1 worm cellular context compared by ENCODE assay signal in the genomic region with DNA sequence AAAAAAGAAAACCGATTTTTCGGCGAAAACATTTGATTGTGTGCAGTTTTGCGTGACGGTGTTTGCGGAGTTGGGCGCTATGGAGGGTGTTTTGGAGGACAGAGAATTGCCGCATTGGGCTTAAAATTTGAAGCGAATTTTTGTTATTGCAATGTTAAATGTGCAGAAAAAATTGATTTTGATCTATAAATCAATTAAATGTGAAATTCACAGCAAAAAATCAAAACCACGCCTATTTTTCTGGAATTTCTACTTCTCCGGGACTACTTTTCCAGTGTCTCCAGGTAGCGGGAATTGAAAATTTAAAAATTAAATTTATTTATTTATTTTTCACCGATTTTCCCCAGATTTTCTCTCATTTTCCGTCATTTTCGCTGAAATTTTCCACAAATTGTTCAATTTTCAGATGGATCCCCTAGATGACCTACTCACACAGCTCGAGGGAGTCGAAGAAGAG.
TF ChIP-seq lines count a peak whose summit lies in the region.

A gene (plus strand): TSS at position 407 of the 457 bp plus-strand sequence.

TF ChIP-seq in whole organism, L4 larva, 104 proteins besides CTCF, POLR2A, EP300 and RAD21 (continued from another document):
- no peak for TF ChIP-seq daf-8 (GFP tag; IDR thresholded peaks at IDR 0.05; lab: Robert Waterston, UW)
- TF ChIP-seq Y5F2A.4 (GFP tag; optimal IDR thresholded peaks at IDR 0.05; lab: Kevin White, UChicago), result no peak
- no peak for TF ChIP-seq spr-3 (GFP tag; optimal IDR thresholded peaks at IDR 0.05; lab: Kevin White, UChicago)
- no peak for TF ChIP-seq Y105C5A.15 (GFP tag; IDR thresholded peaks at IDR 0.05; lab: Robert Waterston, UW)
- TF ChIP-seq tra-1 (GFP tag; IDR thresholded peaks at IDR 0.05; lab: Robert Waterston, UW), result no peak
- TF ChIP-seq ces-1 (GFP tag; optimal IDR thresholded peaks at IDR 0.05; lab: Kevin White, UChicago), result peak; percentile 1
- no peak for TF ChIP-seq F44E2.7 (GFP tag; IDR thresholded peaks at IDR 0.05; lab: Robert Waterston, UW)
- TF ChIP-seq rbr-2 (tag; optimal IDR thresholded peaks at IDR 0.05; lab: Kevin White, UChicago), result peak; percentile 73
- peak; percentile 65 for TF ChIP-seq dve-1 (tag; optimal IDR thresholded peaks at IDR 0.05; lab: Kevin White, UChicago; ENCODE audit: insufficient read depth)
- no peak for TF ChIP-seq zfp-3 (GFP tag; conservative IDR thresholded peaks at IDR 0.05; lab: Robert Waterston, UW)
- no peak for TF ChIP-seq saeg-2 (GFP tag; IDR thresholded peaks at IDR 0.05; lab: Robert Waterston, UW)
- no peak for TF ChIP-seq daf-19 (GFP tag; conservative IDR thresholded peaks at IDR 0.05; lab: Robert Waterston, UW)
- TF ChIP-seq dmd-8 (GFP tag; IDR thresholded peaks at IDR 0.05; lab: Robert Waterston, UW), result no peak
- 0 out of 2 replicates have a peak, but pooled peaks have one; percentile 49 for TF ChIP-seq egl-43 (GFP tag; IDR thresholded peaks at IDR 0.05; lab: Robert Waterston, UW)
- peak; percentile 23 for TF ChIP-seq hlh-30 (tag; optimal IDR thresholded peaks at IDR 0.05; lab: Kevin White, UChicago; ENCODE audit: insufficient read depth)
- no peak for TF ChIP-seq lir-3 (tag; optimal IDR thresholded peaks at IDR 0.05; lab: Kevin White, UChicago)
- TF ChIP-seq daf-12 (tag; optimal IDR thresholded peaks at IDR 0.05; lab: Kevin White, UChicago), result no peak
- TF ChIP-seq ceh-32 (tag; optimal IDR thresholded peaks at IDR 0.05; lab: Kevin White, UChicago; ENCODE audit: poor library complexity), result no peak
- TF ChIP-seq set-16 (GFP tag; IDR thresholded peaks at IDR 0.05; lab: Robert Waterston, UW), result no peak
- TF ChIP-seq lin-29 (GFP tag; IDR thresholded peaks at IDR 0.05; lab: Robert Waterston, UW), result no peak
- no peak for TF ChIP-seq zfp-2 (tag; optimal IDR thresholded peaks at IDR 0.05; lab: Kevin White, UChicago)
- TF ChIP-seq lsy-2 (tag; optimal IDR thresholded peaks at IDR 0.05; lab: Kevin White, UChicago), result peak in 1 of 2 experiments; percentile 65
- TF ChIP-seq Y48G9A.11 (GFP tag; IDR thresholded peaks at IDR 0.05; lab: Robert Waterston, UW), result no peak
- no peak for TF ChIP-seq F49E8.2 (tag; optimal IDR thresholded peaks at IDR 0.05; lab: Kevin White, UChicago; ENCODE audit: borderline replicate concordance)
- peak; percentile 32 for TF ChIP-seq fkh-10 (GFP tag; optimal IDR thresholded peaks at IDR 0.05; lab: Kevin White, UChicago)
- no peak for TF ChIP-seq T20F7.1 (GFP tag; optimal IDR thresholded peaks at IDR 0.05; lab: Kevin White, UChicago)
- peak; percentile 35 for TF ChIP-seq nhr-28 (tag; optimal IDR thresholded peaks at IDR 0.05; lab: Kevin White, UChicago)
- no peak for TF ChIP-seq ceh-28 (tag; optimal IDR thresholded peaks at IDR 0.05; lab: Kevin White, UChicago)
- no peak for TF ChIP-seq D1046.2 (GFP tag; IDR thresholded peaks at IDR 0.05; lab: Robert Waterston, UW)
- no peak for TF ChIP-seq attf-4 (tag; optimal IDR thresholded peaks at IDR 0.05; lab: Kevin White, UChicago)
